Fruit fly (Drosophila melanogaster) whole organism, adult: Measurements from ENCODE around the gene Pak3.

ENCODE experiments used
- CG11617 ChIP-seq: fragments of 200-800 bp; sonication (Bioruptor generic); optimal IDR thresholded peaks from 2 replicates; lab custom pipeline; 2017; ENCODE audit warnings: mild to moderate bottlenecking, missing biosample characterization, missing genetic modification reagents, missing genetic modification characterization
- CG12768 ChIP-seq: fragments of 200-800 bp; sonication (Bioruptor generic); optimal IDR thresholded peaks from 2 replicates; lab custom pipeline; 2017; ENCODE audit warnings: missing biosample characterization, missing genetic modification characterization, mild to moderate bottlenecking, moderate library complexity, missing genetic modification reagents
- CG14711 ChIP-seq: fragments of 200-800 bp; sonication (Bioruptor generic); optimal IDR thresholded peaks from 2 replicates; lab custom pipeline; 2018; ENCODE audit warnings: missing biosample characterization, mild to moderate bottlenecking, missing genetic modification characterization, moderate library complexity
- CG1620 ChIP-seq: fragments of 200-800 bp; sonication (Bioruptor generic); optimal IDR thresholded peaks from 2 replicates; lab custom pipeline; 2016; ENCODE audit warnings: missing biosample characterization, missing genetic modification characterization
- CG33017 ChIP-seq: fragments of 200-800 bp; sonication (Bioruptor generic); optimal IDR thresholded peaks from 2 replicates; lab custom pipeline; 2018; ENCODE audit warnings: missing biosample characterization, mild to moderate bottlenecking, missing genetic modification characterization, moderate library complexity
- CG5204 ChIP-seq: fragments of 200-800 bp; sonication (Bioruptor generic); optimal IDR thresholded peaks from 2 replicates; lab custom pipeline; 2016; ENCODE audit warnings: missing biosample characterization, missing genetic modification characterization
- CG7045 ChIP-seq: fragments of 200-800 bp; sonication (Bioruptor generic); optimal IDR thresholded peaks from 2 replicates; lab custom pipeline; 2017; ENCODE audit warnings: missing biosample characterization, mild to moderate bottlenecking, missing genetic modification characterization
- CG7101 ChIP-seq: fragments of 200-800 bp; sonication (Bioruptor generic); optimal IDR thresholded peaks from 2 replicates; lab custom pipeline; 2018; ENCODE audit warnings: missing biosample characterization, mild to moderate bottlenecking, missing genetic modification characterization, moderate library complexity
- Clk ChIP-seq: fragments of 200-800 bp; sonication (Bioruptor generic); optimal IDR thresholded peaks from 2 replicates; lab custom pipeline; 2017; ENCODE audit warnings: missing biosample characterization, missing genetic modification characterization
- Crg-1 ChIP-seq: fragments of 200-800 bp; sonication (Bioruptor generic); optimal IDR thresholded peaks from 2 replicates; lab custom pipeline; 2016; ENCODE audit warnings: missing biosample characterization, missing genetic modification characterization
- Hr96 ChIP-seq: fragments of 200-800 bp; sonication (Bioruptor generic); optimal IDR thresholded peaks from 2 replicates; lab custom pipeline; 2016; ENCODE audit warnings: missing biosample characterization, missing genetic modification characterization
- Mnt ChIP-seq: fragments of 200-800 bp; sonication (Bioruptor generic); optimal IDR thresholded peaks from 2 replicates; lab custom pipeline; 2016; ENCODE audit warnings: missing biosample characterization, mild to moderate bottlenecking, missing genetic modification characterization
- bab1 ChIP-seq: fragments of 200-800 bp; sonication (Bioruptor generic); optimal IDR thresholded peaks from 3 replicates; lab custom pipeline; 2019; ENCODE audit warnings: missing biosample characterization, mild to moderate bottlenecking, missing genetic modification characterization, moderate library complexity
- cic ChIP-seq: fragments of 200-800 bp; sonication (Bioruptor generic); optimal IDR thresholded peaks from 2 replicates; lab custom pipeline; 2017; ENCODE audit warnings: missing biosample characterization, mild to moderate bottlenecking, missing genetic modification characterization, moderate library complexity
- cnc ChIP-seq, 2 experiments: fragments of >200 bp; optimal IDR thresholded peaks; 2 replicates each; lab custom pipeline; 2017
- kay ChIP-seq: fragments of 200-800 bp; sonication (Bioruptor generic); peaks from one replicate; lab custom pipeline; 2016; ENCODE audit warnings: missing biosample characterization, missing genetic modification characterization, borderline replicate concordance
- ovo ChIP-seq: fragments of 200-800 bp; sonication (Bioruptor generic); optimal IDR thresholded peaks from 2 replicates; lab custom pipeline; 2016; ENCODE audit warnings: missing biosample characterization, missing genetic modification characterization
- pad ChIP-seq: fragments of 200-800 bp; sonication (Bioruptor generic); optimal IDR thresholded peaks from 3 replicates; lab custom pipeline; 2017; ENCODE audit warnings: missing biosample characterization, missing genetic modification characterization, mild to moderate bottlenecking, moderate library complexity, missing genetic modification reagents
- tj ChIP-seq: fragments of 200-800 bp; sonication (Bioruptor generic); optimal IDR thresholded peaks from 3 replicates; lab custom pipeline; 2017; ENCODE audit warnings: missing biosample characterization, mild to moderate bottlenecking, missing genetic modification characterization, moderate library complexity
- toe ChIP-seq: fragments of 200-800 bp; sonication (Bioruptor generic); optimal IDR thresholded peaks from 2 replicates; lab custom pipeline; 2016; ENCODE audit warnings: missing biosample characterization, missing genetic modification characterization

Pak3 gene

dm6 chr3R:16448378-16449134 is 5.1 kb downstream of the Pak3 start:
- TF ChIP-seq CG5204, result peak; percentile 31
- TF ChIP-seq toe, result peak; percentile 33
- TF ChIP-seq kay (GFP tag; lab: Kevin White, UChicago), result peak; percentile 94
- TF ChIP-seq pad (GFP tag; lab: Kevin White, UChicago), result no peak
- TF ChIP-seq CG12768 (GFP tag; lab: Kevin White, UChicago), result peak; percentile 74
- TF ChIP-seq CG11617 (GFP tag; lab: Kevin White, UChicago), result peak; percentile 73
- peak; percentile 41 for TF ChIP-seq tj (GFP tag; lab: Kevin White, UChicago)
- no peak for TF ChIP-seq CG7101 (tag; lab: Kevin White, UChicago)
- TF ChIP-seq Crg-1 (GFP tag; lab: Kevin White, UChicago), result no peak
- TF ChIP-seq CG33017 (tag; lab: Kevin White, UChicago), result peak; percentile 68

DNA sequence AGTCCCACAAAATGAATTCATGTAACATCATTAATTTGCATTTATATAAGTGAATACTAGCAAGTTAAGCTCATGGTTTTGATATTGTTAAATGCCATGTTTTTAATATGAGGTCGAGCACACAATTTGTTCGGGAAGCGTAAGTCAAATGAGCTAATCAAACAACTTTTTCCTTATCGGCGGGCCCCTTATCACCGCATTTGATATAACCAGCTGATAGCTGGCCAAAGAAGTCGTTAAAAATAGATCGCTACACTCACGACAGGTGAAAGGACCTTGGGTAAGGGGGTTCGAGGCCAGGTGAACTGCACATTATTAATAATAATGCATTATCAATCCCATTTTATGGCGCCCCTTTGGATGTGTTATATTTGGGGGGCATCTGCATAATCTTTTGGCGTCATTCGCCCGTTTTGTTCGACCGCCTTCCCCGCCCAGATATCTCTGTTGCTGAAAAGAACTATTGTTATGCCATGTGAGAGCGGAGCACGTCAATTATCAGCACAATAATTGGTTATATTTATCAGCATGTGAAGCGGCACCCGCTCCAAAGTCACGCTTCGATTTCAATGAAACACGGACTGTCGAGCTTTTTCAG is 6.1 kb downstream of the Pak3 start:
- TF ChIP-seq Crg-1 (GFP tag; lab: Kevin White, UChicago) (no peak), kay (GFP tag; lab: Kevin White, UChicago) (peak; percentile 69), cic (peak; percentile 7)

- no peak for TF ChIP-seq bab1 (GFP tag; lab: Kevin White, UChicago)
These were observed 6.8 kb downstream of the Pak3 start for dm6 chr3R:16446836-16447235.

DNA sequence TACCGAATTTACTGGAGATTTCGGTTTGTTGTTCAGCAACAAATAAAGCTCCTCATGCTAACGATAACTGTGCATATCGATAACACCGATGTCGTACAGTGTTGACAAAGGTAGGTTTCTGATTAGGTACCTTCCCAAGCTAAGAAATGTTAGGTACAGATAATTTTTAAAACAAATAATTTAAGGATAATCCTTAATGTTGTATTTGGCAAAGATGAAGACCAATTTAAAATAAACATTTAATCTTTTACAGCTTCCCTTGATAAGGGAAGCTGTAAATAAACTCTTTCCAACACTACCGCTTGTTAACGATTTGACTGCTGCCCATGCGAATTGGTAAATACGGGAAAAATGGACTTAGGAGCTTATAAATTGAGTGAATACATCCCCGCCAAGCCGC is 10.7 kb downstream of the Pak3 start, which contains the start of the genes Ttc1 and CG14882:
Ttc1 (minus strand) TSS at position 71 of the 400 bp plus-strand sequence.
CG14882 (plus strand) TSS at position 271 of the 400 bp plus-strand sequence.
- no peak for TF ChIP-seq Hr96 (GFP tag; lab: Kevin White, UChicago)
- TF ChIP-seq Mnt, result peak; percentile 88
- no peak for TF ChIP-seq kay (GFP tag; lab: Kevin White, UChicago)
- TF ChIP-seq Clk, result peak; percentile 66
- peak; percentile 79 for TF ChIP-seq CG14711 (tag; lab: Kevin White, UChicago)
- TF ChIP-seq CG1620 (GFP tag; lab: Kevin White, UChicago), result peak; percentile 79
- TF ChIP-seq Crg-1 (GFP tag; lab: Kevin White, UChicago), result peak; percentile 89
- peak; percentile 73 for TF ChIP-seq pad (GFP tag; lab: Kevin White, UChicago)
- TF ChIP-seq CG5204, result no peak
- peak; percentile 89 for TF ChIP-seq CG33017 (tag; lab: Kevin White, UChicago)
- TF ChIP-seq CG7101 (tag; lab: Kevin White, UChicago), result peak; percentile 91
- TF ChIP-seq cic, result peak; percentile 39
- TF ChIP-seq CG12768 (GFP tag; lab: Kevin White, UChicago), result peak; percentile 87
- peak; percentile 45 for TF ChIP-seq tj (GFP tag; lab: Kevin White, UChicago)
- peak; percentile 87 for TF ChIP-seq CG11617 (GFP tag; lab: Kevin White, UChicago)
- peak; percentile 88 for TF ChIP-seq bab1 (GFP tag; lab: Kevin White, UChicago)
- peak; percentile 25 for TF ChIP-seq ovo
- TF ChIP-seq toe, result peak; percentile 81
- TF ChIP-seq cnc (optimal IDR thresholded peaks at IDR 0.05; lab: Kevin White, UChicago), result no peak
- peak; percentile 82 for TF ChIP-seq CG7045

DNA sequence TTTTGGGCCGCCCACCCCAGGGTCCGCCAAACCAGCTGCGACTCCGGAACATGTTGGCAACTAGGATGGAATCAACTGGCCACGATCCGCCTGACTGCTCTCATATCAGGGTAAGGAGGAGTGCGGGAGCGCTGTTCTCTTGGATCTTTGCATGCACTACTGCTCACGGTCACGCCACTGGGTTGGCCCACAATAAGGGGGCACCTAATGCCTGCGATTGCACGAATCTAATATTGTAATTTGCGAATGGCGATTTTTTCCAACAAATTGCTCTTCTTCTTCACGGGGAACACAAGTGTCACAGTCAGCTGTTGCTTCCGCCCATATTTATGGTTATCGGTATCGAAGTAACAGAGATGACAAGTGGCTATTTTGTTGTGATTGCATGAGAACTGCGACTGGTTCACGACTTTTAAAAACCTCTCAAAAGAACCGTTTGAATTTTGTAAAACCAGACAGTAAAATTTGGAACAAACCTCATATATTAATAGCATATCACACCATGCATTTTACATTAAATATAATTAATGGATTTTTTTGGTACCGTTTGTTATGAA is 12.2 kb downstream of the Pak3 start, which contains the start of gene ema:
ema (minus strand) TSS at position 295 of the 557 bp plus-strand sequence.
- TF ChIP-seq pad (GFP tag; lab: Kevin White, UChicago) (peak; percentile 12), CG11617 (GFP tag; lab: Kevin White, UChicago) (peak; percentile 24), CG14711 (tag; lab: Kevin White, UChicago) (peak; percentile 52), kay (GFP tag; lab: Kevin White, UChicago) (no peak), CG7101 (tag; lab: Kevin White, UChicago) (peak; percentile 17), CG5204 (no peak), toe (no peak), bab1 (GFP tag; lab: Kevin White, UChicago) (peak; percentile 83), CG1620 (GFP tag; lab: Kevin White, UChicago) (peak; percentile 21), Mnt (peak; percentile 11), cnc (optimal IDR thresholded peaks at IDR 0.05; lab: Kevin White, UChicago) (no peak)

DNA sequence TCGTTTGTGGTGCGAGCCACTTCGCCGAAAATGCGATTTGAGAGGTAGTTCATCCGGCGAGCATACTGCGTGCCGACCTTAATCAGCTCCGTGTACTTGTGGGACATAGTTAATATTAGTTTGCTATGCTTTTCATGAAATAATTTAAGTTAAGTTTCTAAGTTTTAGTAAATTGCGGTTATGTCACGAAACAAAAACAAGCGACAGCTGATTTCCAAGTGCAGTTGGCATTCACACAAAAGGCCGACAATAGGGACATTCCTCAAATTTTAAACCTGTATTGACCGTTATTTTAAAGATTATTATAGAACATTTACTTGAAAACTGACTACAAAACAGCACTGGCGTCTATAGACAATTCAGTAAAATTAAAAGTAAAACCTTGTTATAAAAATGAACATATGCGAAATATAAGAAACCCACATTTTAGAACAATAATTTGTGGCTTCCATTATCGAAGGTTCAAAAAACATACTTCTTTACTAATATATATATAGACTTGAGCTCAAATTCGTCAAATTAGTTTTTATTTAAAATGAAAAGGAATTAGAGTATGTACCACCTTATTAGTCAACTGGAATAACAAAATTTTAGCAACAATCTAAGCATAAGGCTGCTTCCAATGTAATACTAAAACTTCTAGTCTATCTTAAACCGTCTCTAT is 17.1 kb downstream of the Pak3 start, which contains the start of gene mRpS33:
mRpS33 (minus strand) TSS at position 224 of the 664 bp plus-strand sequence.
- TF ChIP-seq tj (GFP tag; lab: Kevin White, UChicago), result no peak
- TF ChIP-seq pad (GFP tag; lab: Kevin White, UChicago), result no peak
- no peak for TF ChIP-seq Mnt
- no peak for TF ChIP-seq CG7045
- no peak for TF ChIP-seq CG7101 (tag; lab: Kevin White, UChicago)
- no peak for TF ChIP-seq CG12768 (GFP tag; lab: Kevin White, UChicago)
- TF ChIP-seq Crg-1 (GFP tag; lab: Kevin White, UChicago), result no peak
- TF ChIP-seq CG11617 (GFP tag; lab: Kevin White, UChicago), result no peak
- TF ChIP-seq Clk, result no peak
- TF ChIP-seq CG33017 (tag; lab: Kevin White, UChicago), result no peak
- TF ChIP-seq CG14711 (tag; lab: Kevin White, UChicago), result no peak
- no peak for TF ChIP-seq toe
